Worm (Caenorhabditis elegans) whole organism, L1 larva: ENCODE data around the gene reps-1.

ENCODE experiments used
- C04F5.9 ChIP-seq: sonication (generic microtip); optimal IDR thresholded peaks from 2 replicates; lab custom pipeline; 2016; ENCODE audit warnings: missing genetic modification characterization, missing compliant biosample characterization
- C16A3.4 ChIP-seq: fragments of 150-350 bp; optimal IDR thresholded peaks from 2 replicates; lab custom pipeline; 2014; ENCODE audit warnings: missing biosample characterization, missing genetic modification characterization
- C34B4.2 ChIP-seq: sonication (generic microtip); optimal IDR thresholded peaks from 2 replicates; lab custom pipeline; 2017; ENCODE audit warnings: mild to moderate bottlenecking, missing genetic modification characterization, missing compliant biosample characterization
- F16B12.6 ChIP-seq: fragments of 150-350 bp; optimal IDR thresholded peaks from 2 replicates; lab custom pipeline; 2014; ENCODE audit warnings: missing biosample characterization, missing genetic modification characterization
- aha-1 ChIP-seq: fragments of 150-350 bp; optimal IDR thresholded peaks from 2 replicates; lab custom pipeline; 2014; ENCODE audit warnings: missing biosample characterization, missing genetic modification characterization
- alr-1 ChIP-seq: fragments of 200-800 bp; sonication (Bioruptor generic); optimal IDR thresholded peaks from 2 replicates; lab custom pipeline; 2018; ENCODE audit warnings: borderline replicate concordance, mild to moderate bottlenecking, missing genetic modification characterization, missing compliant biosample characterization
- aly-2 ChIP-seq: fragments of 150-350 bp; optimal IDR thresholded peaks from 2 replicates; lab custom pipeline; 2014; ENCODE audit warnings: missing biosample characterization, missing genetic modification characterization
- blmp-1 ChIP-seq: fragments of 150-350 bp; optimal IDR thresholded peaks from 2 replicates; lab custom pipeline; 2014; ENCODE audit warnings: missing biosample characterization, missing genetic modification characterization
- ceh-82 ChIP-seq, 3 experiments: fragments of 150-350 bp in 1 of 3; sonication (generic microtip) in 2 of 3; optimal IDR thresholded peaks; 2 replicates each; lab custom pipeline; 2014 to 2017; ENCODE audit warnings: missing biosample characterization in 3 of 3, missing genetic modification characterization in 3 of 3
- dpl-1 ChIP-seq, 3 experiments: fragments of 150-350 bp in 2 of 3; sonication (generic microtip) in 1 of 3; optimal IDR thresholded peaks; 2 replicates each; lab custom pipeline; 2014 to 2017; ENCODE audit warnings: missing biosample characterization in 3 of 3, missing genetic modification characterization in 3 of 3, missing genetic modification reagents in 3 of 3
- dsc-1 ChIP-seq: sonication (generic microtip); optimal IDR thresholded peaks from 2 replicates; lab custom pipeline; 2016; ENCODE audit warnings: mild to moderate bottlenecking, missing genetic modification characterization, missing compliant biosample characterization
- efl-1 ChIP-seq, 4 experiments: fragments of 150-350 bp; optimal IDR thresholded peaks in 3 of 4; peaks in 1 of 4; 1 replicate in 1 of 4; 2 replicates in 3 of 4; lab custom pipeline; 2014; ENCODE audit warnings: missing biosample characterization in 2 of 4, missing genetic modification characterization in 2 of 4, missing genetic modification reagents in 2 of 4
- egl-13 ChIP-seq: sonication (generic microtip); optimal IDR thresholded peaks from 2 replicates; lab custom pipeline; 2016; ENCODE audit warnings: missing genotype, missing genetic modification reagents, missing genetic modification characterization, missing compliant biosample characterization
- egl-27 ChIP-seq, 2 experiments: fragments of 150-350 bp in 1 of 2; sonication (generic microtip); optimal IDR thresholded peaks; 3 replicates each; lab custom pipeline; 2017 to 2018; ENCODE audit warnings: missing biosample characterization in 2 of 2, missing genetic modification characterization in 2 of 2, missing genetic modification reagents in 2 of 2
- elt-2 ChIP-seq: sonication (generic microtip); optimal IDR thresholded peaks from 2 replicates; lab custom pipeline; 2016; ENCODE audit warnings: missing genetic modification characterization, mild to moderate bottlenecking, inconsistent platforms, missing compliant biosample characterization, missing genetic modification reagents
- ets-5 ChIP-seq: fragments of 200-800 bp; sonication (Bioruptor generic); IDR thresholded peaks from 2 replicates; pipeline ENCODE4 v1.3.6; 2022; ENCODE audit warnings: missing genetic modification characterization, missing compliant biosample characterization
- grh-1 ChIP-seq: fragments of 200-800 bp; sonication (Bioruptor generic); IDR thresholded peaks from 2 replicates; pipeline ENCODE4 v1.3.6; 2022; ENCODE audit warnings: missing genetic modification reagents, missing genetic modification characterization, missing compliant biosample characterization
- hlh-17 ChIP-seq: fragments of 200-800 bp; sonication (Bioruptor generic); optimal IDR thresholded peaks from 2 replicates; lab custom pipeline; 2018; ENCODE audit warnings: missing genetic modification characterization, mild to moderate bottlenecking, missing compliant biosample characterization, moderate library complexity, borderline replicate concordance
- hlh-4 ChIP-seq: sonication (generic microtip); optimal IDR thresholded peaks from 2 replicates; lab custom pipeline; 2016; ENCODE audit warnings: mild to moderate bottlenecking, missing genetic modification characterization, missing compliant biosample characterization
- hpl-2 ChIP-seq: fragments of 150-350 bp; optimal IDR thresholded peaks from 2 replicates; lab custom pipeline; 2014; ENCODE audit warnings: missing biosample characterization, missing genetic modification reagents, missing genetic modification characterization
- lin-15B ChIP-seq: fragments of 150-350 bp; sonication (generic microtip); optimal IDR thresholded peaks from 3 replicates; lab custom pipeline; 2014; ENCODE audit warnings: missing biosample characterization, missing genetic modification characterization
- lin-35 ChIP-seq, 2 experiments: fragments of 150-350 bp; optimal IDR thresholded peaks; 2 replicates each; lab custom pipeline; 2014; ENCODE audit warnings: missing biosample characterization in 2 of 2, missing genetic modification characterization in 2 of 2, missing genetic modification reagents in 2 of 2
- lin-39 ChIP-seq: fragments of 150-350 bp; optimal IDR thresholded peaks from 2 replicates; lab custom pipeline; 2014; ENCODE audit warnings: missing biosample characterization, missing genetic modification reagents, missing genetic modification characterization
- mab-9 ChIP-seq: fragments of 200-800 bp; sonication (Bioruptor generic); IDR thresholded peaks from 2 replicates; pipeline ENCODE4 v1.3.6; 2022; ENCODE audit warnings: missing genetic modification reagents, missing genetic modification characterization, missing compliant biosample characterization
- mdl-1 ChIP-seq, 2 experiments: fragments of 150-350 bp; optimal IDR thresholded peaks; 2 replicates each; lab custom pipeline; 2014 to 2017; ENCODE audit warnings: missing biosample characterization in 2 of 2, missing genetic modification characterization in 2 of 2, inconsistent platforms in 1 of 2
- mef-2 ChIP-seq: fragments of 150-350 bp; optimal IDR thresholded peaks from 2 replicates; lab custom pipeline; 2014; ENCODE audit warnings: missing biosample characterization, missing genetic modification characterization
- mep-1 ChIP-seq: fragments of 150-350 bp; optimal IDR thresholded peaks from 2 replicates; lab custom pipeline; 2014; ENCODE audit warnings: missing biosample characterization, missing genetic modification characterization
- nhr-19 ChIP-seq: fragments of 200-800 bp; sonication (Bioruptor generic); conservative IDR thresholded peaks from 2 replicates; pipeline ENCODE4 v1.3.6; 2022; ENCODE audit warnings: missing genetic modification characterization, missing compliant biosample characterization
- nhr-20 ChIP-seq: sonication (generic microtip); optimal IDR thresholded peaks from 2 replicates; lab custom pipeline; 2016; ENCODE audit warnings: mild to moderate bottlenecking, missing genetic modification characterization, missing compliant biosample characterization
- nhr-237 ChIP-seq: fragments of 150-350 bp; optimal IDR thresholded peaks from 2 replicates; lab custom pipeline; 2014; ENCODE audit warnings: missing biosample characterization, missing genetic modification characterization
- nhr-28 ChIP-seq: fragments of 150-350 bp; optimal IDR thresholded peaks from 2 replicates; lab custom pipeline; 2014; ENCODE audit warnings: missing biosample characterization, missing genetic modification characterization
- nhr-47 ChIP-seq: sonication (generic microtip); optimal IDR thresholded peaks from 2 replicates; lab custom pipeline; 2016; ENCODE audit warnings: mild to moderate bottlenecking, missing genetic modification characterization, moderate library complexity, missing compliant biosample characterization
- nhr-71 ChIP-seq: sonication (generic microtip); optimal IDR thresholded peaks from 2 replicates; lab custom pipeline; 2016; ENCODE audit warnings: mild to moderate bottlenecking, missing genetic modification characterization, moderate library complexity, missing compliant biosample characterization
- nhr-76 ChIP-seq: sonication (generic microtip); optimal IDR thresholded peaks from 2 replicates; lab custom pipeline; 2017; ENCODE audit warnings: missing biosample characterization, missing genetic modification characterization
- nhr-77 ChIP-seq: fragments of 150-350 bp; optimal IDR thresholded peaks from 2 replicates; lab custom pipeline; 2014; ENCODE audit warnings: missing biosample characterization, missing genetic modification characterization
- nhr-84 ChIP-seq: sonication (generic microtip); optimal IDR thresholded peaks from 2 replicates; lab custom pipeline; 2017; ENCODE audit warnings: missing biosample characterization, missing genetic modification characterization
- nhr-85 ChIP-seq: sonication (generic microtip); peaks from one replicate; lab custom pipeline; 2016; ENCODE audit warnings: missing genetic modification characterization, inconsistent platforms, missing compliant biosample characterization
- nhr-90 ChIP-seq: sonication (generic microtip); optimal IDR thresholded peaks from 2 replicates; lab custom pipeline; 2016; ENCODE audit warnings: mild to moderate bottlenecking, missing genetic modification characterization, missing compliant biosample characterization; ENCODE audit not compliant: poor library complexity
- pax-3 ChIP-seq: fragments of 200-800 bp; sonication (Bioruptor generic); optimal IDR thresholded peaks from 2 replicates; lab custom pipeline; 2018; ENCODE audit warnings: mild to moderate bottlenecking, missing genetic modification characterization, moderate library complexity, missing compliant biosample characterization
- pqm-1 ChIP-seq: sonication (generic microtip); optimal IDR thresholded peaks from 3 replicates; lab custom pipeline; 2017; ENCODE audit warnings: missing biosample characterization, missing genetic modification characterization
- rnt-1 ChIP-seq: sonication (generic microtip); optimal IDR thresholded peaks from 2 replicates; lab custom pipeline; 2016; ENCODE audit warnings: mild to moderate bottlenecking, missing genetic modification characterization, moderate library complexity, missing compliant biosample characterization
- snpc-4 ChIP-seq: fragments of 150-350 bp; optimal IDR thresholded peaks from 2 replicates; lab custom pipeline; 2014; ENCODE audit warnings: missing biosample characterization, missing genetic modification characterization
- snu-23 ChIP-seq: sonication (generic microtip); optimal IDR thresholded peaks from 2 replicates; lab custom pipeline; 2016; ENCODE audit warnings: missing genetic modification characterization, missing compliant biosample characterization
- sox-4 ChIP-seq: sonication (generic microtip); optimal IDR thresholded peaks from 2 replicates; lab custom pipeline; 2016; ENCODE audit warnings: missing genetic modification characterization, missing compliant biosample characterization
- sptf-1 ChIP-seq: fragments of 150-350 bp; optimal IDR thresholded peaks from 2 replicates; lab custom pipeline; 2014; ENCODE audit warnings: missing biosample characterization, missing genetic modification characterization
- swsn-7 ChIP-seq: sonication (generic microtip); optimal IDR thresholded peaks from 2 replicates; lab custom pipeline; 2016; ENCODE audit warnings: missing genetic modification characterization, missing compliant biosample characterization
- tlp-1 ChIP-seq: fragments of 150-350 bp; optimal IDR thresholded peaks from 2 replicates; lab custom pipeline; 2014; ENCODE audit warnings: missing biosample characterization, missing genetic modification characterization
- unc-130 ChIP-seq: fragments of 150-350 bp; optimal IDR thresholded peaks from 2 replicates; lab custom pipeline; 2017; ENCODE audit warnings: missing biosample characterization, missing genetic modification characterization, inconsistent platforms
- unc-62 ChIP-seq: fragments of 150-350 bp; optimal IDR thresholded peaks from 2 replicates; lab custom pipeline; 2014; ENCODE audit warnings: missing biosample characterization, missing genetic modification reagents, missing genetic modification characterization
- unc-86 ChIP-seq: sonication (generic microtip); optimal IDR thresholded peaks from 2 replicates; lab custom pipeline; 2016; ENCODE audit warnings: missing genetic modification characterization, missing compliant biosample characterization
- zip-4 ChIP-seq: fragments of 200-800 bp; sonication (Bioruptor generic); optimal IDR thresholded peaks from 2 replicates; lab custom pipeline; 2018; ENCODE audit warnings: mild to moderate bottlenecking, missing genetic modification characterization, moderate library complexity, missing compliant biosample characterization
- ztf-4 ChIP-seq: fragments of 150-350 bp; optimal IDR thresholded peaks from 2 replicates; lab custom pipeline; 2014; ENCODE audit warnings: missing biosample characterization, missing genetic modification characterization

Gene reps-1

DNA sequence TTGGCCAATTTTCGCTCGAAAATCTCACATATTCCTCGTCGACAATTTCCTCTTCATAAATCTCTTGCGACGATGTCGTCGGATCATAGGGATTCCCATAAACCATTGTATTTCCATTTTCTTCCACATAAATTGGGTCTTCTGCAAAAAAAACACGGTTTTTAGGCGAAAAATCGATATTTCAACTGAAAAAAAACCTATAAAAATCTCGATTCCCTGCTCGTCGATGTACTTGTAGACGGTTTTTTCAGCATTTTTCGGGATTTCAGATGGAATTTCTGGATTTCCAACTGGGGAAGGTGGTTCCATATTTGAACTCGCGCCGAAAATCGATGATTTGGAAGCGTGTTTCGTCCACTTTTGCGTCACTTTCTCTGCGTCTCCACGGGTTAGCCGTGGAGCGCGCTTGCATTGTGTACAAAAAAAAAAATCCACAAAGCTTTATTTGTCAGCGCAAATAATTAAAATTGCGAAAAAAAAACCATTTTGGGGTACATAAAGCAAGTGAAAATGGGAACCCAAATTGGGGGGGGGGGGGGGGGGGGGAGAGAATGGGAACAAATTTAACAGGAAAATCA lies 22.7 kb downstream of the reps-1 start, which contains the start of gene Y39B6A.43 (continued):
- TF ChIP-seq zip-4 (GFP tag; lab: Kevin White, UChicago) = peak; percentile 87
- TF ChIP-seq elt-2 (tag; lab: Kevin White, UChicago) = peak; percentile 85
- peak; percentile 68 for TF ChIP-seq hlh-17
- peak; percentile 98 to 99 (median 98) for TF ChIP-seq dpl-1 (GFP tag; optimal IDR thresholded peaks at IDR 0.05; lab: Kevin White, UChicago)
- peak; percentile 98 for TF ChIP-seq rnt-1 (tag; lab: Kevin White, UChicago)
- TF ChIP-seq pqm-1 (tag; lab: Kevin White, UChicago) = peak; percentile 80
- TF ChIP-seq lin-15B (tag; lab: Kevin White, UChicago) = peak; percentile 97
- no peak for TF ChIP-seq hlh-4
- TF ChIP-seq nhr-85 (tag; lab: Kevin White, UChicago) = peak; percentile 97
- peak in 1 of 2 experiments; percentile 89 for TF ChIP-seq mdl-1 (tag; optimal IDR thresholded peaks at IDR 0.05; lab: Kevin White, UChicago)
- peak; percentile 98 to 100 for TF ChIP-seq lin-35 (GFP tag; optimal IDR thresholded peaks at IDR 0.05; lab: Kevin White, UChicago)
- TF ChIP-seq egl-27 (tag; optimal IDR thresholded peaks at IDR 0.05; lab: Kevin White, UChicago) = peak; percentile 57 to 80
- TF ChIP-seq swsn-7 = peak; percentile 96
- peak; percentile 95 for TF ChIP-seq nhr-20 (tag; lab: Kevin White, UChicago)
- peak; percentile 66 for TF ChIP-seq aly-2
- TF ChIP-seq blmp-1 (tag; lab: Kevin White, UChicago) = peak; percentile 66
- peak; percentile 98 for TF ChIP-seq C16A3.4 (tag; lab: Kevin White, UChicago)
- TF ChIP-seq C04F5.9 = peak; percentile 80
- TF ChIP-seq nhr-90 (tag; lab: Kevin White, UChicago) = peak; percentile 97
- peak; percentile 95 for TF ChIP-seq snu-23 (GFP tag; lab: Kevin White, UChicago)
- peak; percentile 96 for TF ChIP-seq unc-86 (tag; lab: Kevin White, UChicago)
- peak; percentile 98 for TF ChIP-seq nhr-71 (tag; lab: Kevin White, UChicago)
- TF ChIP-seq nhr-19 (GFP tag; lab: Robert Waterston, UW) = peak; percentile 99
- peak; percentile 3 for TF ChIP-seq nhr-76 (tag; lab: Kevin White, UChicago)
- TF ChIP-seq tlp-1 (tag; lab: Kevin White, UChicago) = no peak
- peak; percentile 94 for TF ChIP-seq pax-3 (tag; lab: Kevin White, UChicago)
- peak; percentile 97 for TF ChIP-seq nhr-77 (tag; lab: Kevin White, UChicago)
- TF ChIP-seq grh-1 (GFP tag; lab: Robert Waterston, UW) = peak; percentile 94
- peak; percentile 88 for TF ChIP-seq nhr-237 (tag; lab: Kevin White, UChicago)
- peak; percentile 99 to 100 for TF ChIP-seq efl-1 (optimal IDR thresholded peaks at IDR 0.05; lab: Kevin White, UChicago)
- peak; percentile 93 to 100 for TF ChIP-seq efl-1 (GFP tag; optimal IDR thresholded peaks at IDR 0.05 in 1 of 2; lab: Kevin White, UChicago)
- peak; percentile 85 for TF ChIP-seq snpc-4 (tag; lab: Kevin White, UChicago)
- no peak for TF ChIP-seq unc-62 (GFP tag; lab: Kevin White, UChicago)
- TF ChIP-seq ztf-4 (tag; lab: Kevin White, UChicago) = peak; percentile 91
- TF ChIP-seq sox-4 (tag; lab: Kevin White, UChicago) = peak; percentile 66
- peak; percentile 90 for TF ChIP-seq dsc-1
- no peak for TF ChIP-seq sptf-1 (tag; lab: Kevin White, UChicago)
- TF ChIP-seq nhr-47 (tag; lab: Kevin White, UChicago) = peak; percentile 98
- TF ChIP-seq hpl-2 (GFP tag; lab: Kevin White, UChicago) = peak; percentile 96
- peak; percentile 77 for TF ChIP-seq C34B4.2 (tag; lab: Kevin White, UChicago)
- no peak for TF ChIP-seq nhr-84 (tag; lab: Kevin White, UChicago)
- peak; percentile 86 for TF ChIP-seq unc-130
- TF ChIP-seq ets-5 (GFP tag; lab: Robert Waterston, UW) = no peak
- peak; percentile 84 for TF ChIP-seq lin-39
- TF ChIP-seq egl-13 (tag; lab: Kevin White, UChicago) = peak; percentile 89
- TF ChIP-seq ceh-82 (tag; optimal IDR thresholded peaks at IDR 0.05; lab: Kevin White, UChicago) = peak; percentile 97 to 99 (median 97)
- no peak for TF ChIP-seq nhr-28 (tag; lab: Kevin White, UChicago)
- TF ChIP-seq mab-9 = peak; percentile 91
- peak; percentile 31 for TF ChIP-seq mef-2 (tag; lab: Kevin White, UChicago)
- TF ChIP-seq mep-1 (tag; lab: Kevin White, UChicago) = peak; percentile 93
- peak; percentile 63 for TF ChIP-seq F16B12.6 (tag; lab: Kevin White, UChicago)
- no peak for TF ChIP-seq alr-1 (tag; lab: Kevin White, UChicago)
- peak; percentile 94 for TF ChIP-seq aha-1 (tag; lab: Kevin White, UChicago)
